Fruit fly (Drosophila melanogaster) whole organism, wandering third instar larva: ENCODE measurements around the gene CG8671.

Source experiments
- CG32264 ChIP-seq: fragments of 200-800 bp; sonication (Bioruptor generic); optimal IDR thresholded peaks from 2 replicates; lab custom pipeline; 2016; ENCODE audit warnings: missing biosample characterization, missing genetic modification characterization
- CrebA ChIP-seq: fragments of 200-800 bp; sonication (Bioruptor generic); optimal IDR thresholded peaks from 2 replicates; lab custom pipeline; 2016; ENCODE audit warnings: missing biosample characterization, mild to moderate bottlenecking, missing genetic modification characterization, borderline replicate concordance
- Dfd ChIP-seq: fragments of >200 bp; optimal IDR thresholded peaks from 2 replicates; lab custom pipeline; 2017; ENCODE audit warnings: missing biosample characterization, missing genetic modification characterization
- Dif ChIP-seq: fragments of 200-275, 200-300 bp; sonication (Bioruptor generic); optimal IDR thresholded peaks from 2 replicates; lab custom pipeline; 2018; ENCODE audit warnings: missing biosample characterization, missing genetic modification characterization; ENCODE audit not compliant: partially characterized antibody
- GATAd ChIP-seq: sonication (Bioruptor generic); optimal IDR thresholded peaks from 2 replicates; lab custom pipeline; 2016; ENCODE audit warnings: missing biosample characterization, missing genetic modification characterization
- Hnf4 ChIP-seq: fragments of 200-800 bp; sonication (Bioruptor generic); optimal IDR thresholded peaks from 2 replicates; lab custom pipeline; 2016; ENCODE audit warnings: missing biosample characterization, mild to moderate bottlenecking, missing genetic modification characterization
- Hr78 ChIP-seq: fragments of >200 bp; optimal IDR thresholded peaks from 2 replicates; lab custom pipeline; 2017; ENCODE audit warnings: missing biosample characterization, missing genetic modification characterization
- Hr83 ChIP-seq: fragments of 200-300 bp; sonication (Bioruptor generic); optimal IDR thresholded peaks from 2 replicates; lab custom pipeline; 2016; ENCODE audit warnings: missing biosample characterization, mild to moderate bottlenecking, missing genetic modification characterization, moderate library complexity; ENCODE audit not compliant: poor library complexity, severe bottlenecking
- Mio ChIP-seq: sonication (Bioruptor generic); optimal IDR thresholded peaks from 2 replicates; lab custom pipeline; 2016; ENCODE audit warnings: missing biosample characterization, missing genetic modification characterization
- Myc ChIP-seq: fragments of >200 bp; optimal IDR thresholded peaks from 2 replicates; lab custom pipeline; 2017
- N ChIP-seq: fragments of >200 bp; optimal IDR thresholded peaks from 2 replicates; lab custom pipeline; 2018; ENCODE audit warnings: missing biosample characterization, missing external identifiers, missing genetic modification characterization
- OdsH ChIP-seq: fragments of 200-800 bp; sonication (Bioruptor generic); optimal IDR thresholded peaks from 2 replicates; lab custom pipeline; 2016; ENCODE audit warnings: missing biosample characterization, mild to moderate bottlenecking, missing genetic modification characterization
- Sp1 ChIP-seq: fragments of 200-800 bp; sonication (Bioruptor generic); optimal IDR thresholded peaks from 3 replicates; lab custom pipeline; 2019; ENCODE audit warnings: missing biosample characterization, mild to moderate bottlenecking, missing genetic modification characterization, moderate library complexity
- Vsx2 ChIP-seq: fragments of 200-300, 225-300 bp; sonication (Bioruptor generic); optimal IDR thresholded peaks from 2 replicates; lab custom pipeline; 2018; ENCODE audit warnings: missing biosample characterization, missing genetic modification characterization; ENCODE audit not compliant: partially characterized antibody
- br ChIP-seq: fragments of 200-800 bp; sonication (Bioruptor generic); optimal IDR thresholded peaks from 2 replicates; lab custom pipeline; 2016; ENCODE audit warnings: missing biosample characterization, missing genetic modification characterization
- brk ChIP-seq: fragments of 200-800 bp; sonication (Bioruptor generic); optimal IDR thresholded peaks from 2 replicates; lab custom pipeline; 2016; ENCODE audit warnings: missing biosample characterization, mild to moderate bottlenecking, missing genetic modification characterization
- dl ChIP-seq, 2 experiments: fragments of 175-275, 200-275 bp in 1 of 2; fragments of 200-275 bp in 1 of 2; sonication (Bioruptor generic); optimal IDR thresholded peaks; lab custom pipeline; 2018; ENCODE audit warnings: mild to moderate bottlenecking in 2 of 2, missing biosample characterization in 2 of 2, missing genetic modification characterization in 2 of 2, moderate library complexity in 2 of 2; ENCODE audit not compliant: partially characterized antibody in 2 of 2, insufficient read depth in 1 of 2
- dmrt93B ChIP-seq: fragments of 200-800 bp; sonication (Bioruptor generic); optimal IDR thresholded peaks from 2 replicates; lab custom pipeline; 2018; ENCODE audit warnings: missing biosample characterization, mild to moderate bottlenecking, missing genetic modification characterization
- dsf ChIP-seq: sonication (Bioruptor generic); optimal IDR thresholded peaks from 2 replicates; lab custom pipeline; 2016; ENCODE audit warnings: missing biosample characterization, missing genetic modification characterization, borderline replicate concordance
- ey ChIP-seq: fragments of 200-800 bp; sonication (Bioruptor generic); optimal IDR thresholded peaks from 2 replicates; lab custom pipeline; 2016; ENCODE audit warnings: missing biosample characterization, missing genetic modification characterization
- fru ChIP-seq: fragments of 200-800 bp; sonication (Bioruptor generic); optimal IDR thresholded peaks from 3 replicates; lab custom pipeline; 2016; ENCODE audit warnings: missing biosample characterization, mild to moderate bottlenecking, missing genetic modification characterization
- h ChIP-seq: fragments of 200-800 bp; sonication (Bioruptor generic); optimal IDR thresholded peaks from 3 replicates; lab custom pipeline; 2016; ENCODE audit warnings: missing biosample characterization, mild to moderate bottlenecking, missing genetic modification characterization
- jim ChIP-seq: fragments of 175-275, 200-325 bp; sonication (Bioruptor generic); optimal IDR thresholded peaks from 2 replicates; lab custom pipeline; 2016; ENCODE audit warnings: missing biosample characterization, mild to moderate bottlenecking, missing genetic modification characterization
- lola ChIP-seq: fragments of >200 bp; optimal IDR thresholded peaks from 2 replicates; lab custom pipeline; 2017; ENCODE audit warnings: missing biosample characterization, missing genetic modification characterization
- psq ChIP-seq: fragments of 200-800 bp; sonication (Bioruptor generic); optimal IDR thresholded peaks from 3 replicates; lab custom pipeline; 2017; ENCODE audit warnings: missing biosample characterization, mild to moderate bottlenecking, missing genetic modification characterization, moderate library complexity
- rgr ChIP-seq: fragments of 200-800 bp; sonication (Bioruptor generic); optimal IDR thresholded peaks from 3 replicates; lab custom pipeline; 2016; ENCODE audit warnings: missing biosample characterization, mild to moderate bottlenecking, missing genetic modification characterization
- sage ChIP-seq: fragments of 200-800 bp; sonication (Bioruptor generic); optimal IDR thresholded peaks from 2 replicates; lab custom pipeline; 2016; ENCODE audit warnings: missing biosample characterization, mild to moderate bottlenecking, missing genetic modification characterization
- tai ChIP-seq: sonication (Bioruptor generic); optimal IDR thresholded peaks from 2 replicates; lab custom pipeline; 2016; ENCODE audit warnings: missing biosample characterization, missing genetic modification characterization
- usp ChIP-seq: fragments of >200 bp; optimal IDR thresholded peaks from 2 replicates; lab custom pipeline; 2017; ENCODE audit warnings: missing biosample characterization, missing genetic modification characterization
- woc ChIP-seq: sonication (Bioruptor generic); optimal IDR thresholded peaks from 2 replicates; lab custom pipeline; 2016; ENCODE audit warnings: missing biosample characterization, mild to moderate bottlenecking, missing genetic modification characterization

CG8671 gene

DNA sequence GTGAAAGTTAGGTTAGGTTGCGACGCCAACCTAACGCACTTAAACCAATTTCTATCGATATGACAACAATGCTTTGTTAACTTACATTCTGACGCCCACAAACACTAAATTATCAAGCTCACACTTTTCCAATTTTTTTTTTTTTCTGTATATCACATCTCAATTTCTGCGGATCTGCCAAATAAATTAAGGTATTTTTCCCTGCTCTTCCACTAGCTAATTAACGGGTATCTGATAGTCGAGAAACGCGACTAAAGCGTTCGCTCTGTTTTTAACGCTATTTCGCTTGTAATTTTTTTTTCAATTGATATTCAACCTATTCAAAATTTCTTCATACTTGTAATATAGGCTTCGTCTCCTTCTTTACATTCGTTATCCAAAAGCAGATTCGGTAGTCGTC is 3.5 kb downstream of the CG8671 start:
- TF ChIP-seq Dfd (no peak), CrebA (GFP tag; lab: Kevin White, UChicago) (no peak), Hr78 (GFP tag; lab: Kevin White, UChicago) (no peak), ey (GFP tag; lab: Kevin White, UChicago) (no peak), psq (GFP tag; lab: Kevin White, UChicago) (no peak), Myc (lab: Kevin White, UChicago) (no peak), rgr (GFP tag; lab: Kevin White, UChicago) (no peak), usp (GFP tag; lab: Kevin White, UChicago) (no peak), CG32264 (GFP tag; lab: Kevin White, UChicago) (no peak), dl (GFP tag; optimal IDR thresholded peaks at IDR 0.05; lab: Kevin White, UChicago; ENCODE audit: insufficient read depth in 1 of 2, partially characterized antibody in 2 of 2) (no peak), lola (GFP tag; lab: Kevin White, UChicago) (no peak), fru (GFP tag; lab: Kevin White, UChicago) (no peak), jim (GFP tag; lab: Kevin White, UChicago) (no peak), dsf (GFP tag; lab: Kevin White, UChicago) (no peak), N (GFP tag; lab: Kevin White, UChicago) (no peak), Hnf4 (GFP tag; lab: Kevin White, UChicago) (no peak), Vsx2 (GFP tag; lab: Kevin White, UChicago) (no peak)

DNA sequence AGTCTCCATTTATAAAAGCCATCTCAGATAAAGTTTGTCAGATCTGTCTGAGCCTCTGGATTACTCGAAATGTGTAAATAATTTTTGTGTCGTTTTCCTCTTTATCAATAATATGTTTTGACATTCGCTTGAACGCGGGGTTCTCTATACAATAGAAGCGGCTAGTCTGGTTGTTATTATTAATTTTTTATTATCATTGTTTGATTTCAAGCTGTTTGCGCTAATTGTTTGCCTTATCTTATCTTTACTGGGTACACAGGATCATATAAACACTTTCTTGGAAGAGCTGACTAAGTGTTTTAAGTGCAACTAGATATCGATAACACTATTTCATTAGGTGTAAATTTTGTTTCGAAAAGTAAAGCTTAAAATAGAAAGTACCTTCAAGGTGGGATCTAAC is 5.4 kb downstream of the CG8671 start:
- TF ChIP-seq tai (GFP tag; lab: Kevin White, UChicago) (peak; percentile 24), CrebA (GFP tag; lab: Kevin White, UChicago) (no peak), jim (GFP tag; lab: Kevin White, UChicago) (no peak), Hr83 (GFP tag; lab: Kevin White, UChicago) (no peak), fru (GFP tag; lab: Kevin White, UChicago) (no peak)
- TF ChIP-seq, all 38 proteins: peak for 1

DNA sequence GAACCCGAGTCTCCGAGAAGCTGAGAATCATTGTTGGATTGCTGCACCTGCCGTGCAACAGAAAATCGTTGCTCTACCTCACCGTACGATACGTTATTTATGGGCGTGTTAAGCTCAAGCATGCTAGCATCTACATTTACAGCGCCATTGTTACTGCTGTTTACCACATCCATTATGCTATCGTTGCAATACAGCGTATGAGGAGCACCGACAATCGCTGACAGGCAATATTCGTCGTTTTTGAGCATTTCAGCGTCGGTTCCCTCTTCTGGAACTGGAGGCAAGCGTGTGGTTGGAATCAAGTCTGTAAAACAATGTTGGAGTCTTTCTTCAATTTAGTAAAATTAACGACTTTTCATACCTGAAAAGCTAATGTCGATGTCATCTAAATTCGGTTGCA is 26.3 kb downstream of the CG8671 start:
- no peak for TF ChIP-seq dmrt93B (GFP tag; lab: Kevin White, UChicago)
- TF ChIP-seq Hr83 (GFP tag; lab: Kevin White, UChicago), result no peak
- no peak for TF ChIP-seq tai (GFP tag; lab: Kevin White, UChicago)
- TF ChIP-seq fru (GFP tag; lab: Kevin White, UChicago), result no peak
- TF ChIP-seq psq (GFP tag; lab: Kevin White, UChicago), result no peak
- no peak for TF ChIP-seq sage (GFP tag; lab: Kevin White, UChicago)
- TF ChIP-seq Mio (GFP tag; lab: Kevin White, UChicago), result no peak
- TF ChIP-seq rgr (GFP tag; lab: Kevin White, UChicago), result no peak
- TF ChIP-seq br, result no peak
- TF ChIP-seq, all 38 proteins: peak for 0

DNA sequence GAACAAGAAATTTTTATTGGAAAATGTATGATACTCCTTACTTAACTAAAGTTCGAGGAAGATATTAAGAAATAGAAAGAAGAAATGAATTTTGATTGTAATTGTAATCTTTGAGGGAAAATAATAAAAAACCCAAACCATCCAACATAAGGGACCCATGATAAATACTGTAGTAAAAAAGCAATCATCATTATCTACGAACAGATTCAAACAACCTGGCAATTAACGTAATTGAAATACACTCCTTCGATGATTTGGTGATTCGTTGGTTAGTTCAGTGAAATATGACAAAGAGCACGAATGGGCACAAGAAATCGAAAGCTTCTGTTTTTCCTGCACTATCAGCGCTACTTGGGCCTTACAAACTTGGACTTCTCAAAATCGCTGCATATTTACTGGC is 27.7 kb downstream of the CG8671 start, which contains the start of gene Gr39a:
Gene Gr39a (plus strand): TSS at position 301 of the 400 bp plus-strand sequence.
- TF ChIP-seq lola (GFP tag; lab: Kevin White, UChicago), result no peak
- TF ChIP-seq fru (GFP tag; lab: Kevin White, UChicago), result no peak
- TF ChIP-seq h (GFP tag; lab: Kevin White, UChicago), result no peak
- no peak for TF ChIP-seq Hr83 (GFP tag; lab: Kevin White, UChicago)
- no peak for TF ChIP-seq woc (GFP tag; lab: Kevin White, UChicago)
- TF ChIP-seq CrebA (GFP tag; lab: Kevin White, UChicago), result no peak
- no peak for TF ChIP-seq dl (GFP tag; optimal IDR thresholded peaks at IDR 0.05; lab: Kevin White, UChicago; ENCODE audit: insufficient read depth in 1 of 2, partially characterized antibody in 2 of 2)

DNA sequence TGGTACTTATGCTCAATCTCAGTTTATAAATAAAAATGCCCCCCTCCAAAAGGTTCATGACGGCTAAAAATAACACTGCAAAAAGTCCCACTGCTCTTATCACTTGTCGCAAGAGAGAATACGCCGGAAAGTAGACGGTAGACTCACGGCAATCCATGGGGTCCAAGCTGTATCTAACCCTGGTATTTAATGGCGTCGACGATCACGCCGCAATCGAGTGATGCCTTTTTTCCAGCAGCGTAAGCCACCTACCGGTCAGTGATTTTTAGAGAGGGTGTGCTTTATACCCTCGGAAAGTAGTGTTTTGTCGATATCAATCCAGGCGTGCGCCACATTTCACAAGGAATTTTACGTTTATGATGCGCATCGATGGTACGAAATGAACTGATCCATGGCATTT is 36.8 kb downstream of the CG8671 start:
- TF ChIP-seq brk (no peak), OdsH (GFP tag; lab: Kevin White, UChicago) (no peak), usp (GFP tag; lab: Kevin White, UChicago) (no peak), Sp1 (GFP tag; lab: Kevin White, UChicago) (no peak), Dif (GFP tag; lab: Kevin White, UChicago) (no peak), Hnf4 (GFP tag; lab: Kevin White, UChicago) (no peak), Hr78 (GFP tag; lab: Kevin White, UChicago) (no peak), dsf (GFP tag; lab: Kevin White, UChicago) (no peak), GATAd (no peak), ey (GFP tag; lab: Kevin White, UChicago) (no peak)
- TF ChIP-seq, all 38 proteins: peak for 0
